Worm (Caenorhabditis elegans) whole organism, L4 larva: ENCODE measurements around the gene F26F12.2.
A peak's percentile ranks its signal among the peaks of the same experiment; 100 is the strongest.

Source experiments
- F26F4.8 ChIP-seq: fragments of 200-800 bp; sonication (Bioruptor generic); conservative IDR thresholded peaks from 2 replicates; pipeline ENCODE4 v1.3.6; 2022; ENCODE audit warnings: missing genetic modification characterization, missing compliant biosample characterization
- R02D3.7 ChIP-seq: fragments of 150-350 bp; sonication (generic microtip); optimal IDR thresholded peaks from 3 replicates; lab custom pipeline; 2014; ENCODE audit warnings: missing biosample characterization, missing genetic modification characterization
- T20F7.1 ChIP-seq: fragments of 200-800 bp; sonication (Bioruptor generic); optimal IDR thresholded peaks from 2 replicates; lab custom pipeline; 2018; ENCODE audit warnings: mild to moderate bottlenecking, missing genetic modification characterization, missing compliant biosample characterization
- Y75B8A.6 ChIP-seq: fragments of 200-800 bp; sonication (Bioruptor generic); IDR thresholded peaks from 2 replicates; pipeline ENCODE4 v1.3.6; 2022; ENCODE audit warnings: missing genetic modification reagents, missing genetic modification characterization, missing compliant biosample characterization
- ama-1 ChIP-seq: fragments of 150-350 bp; optimal IDR thresholded peaks from 2 replicates; lab custom pipeline; 2014; ENCODE audit warnings: inconsistent platforms, mixed read lengths
- arid-1 ChIP-seq: fragments of 200-800 bp; sonication (Bioruptor generic); conservative IDR thresholded peaks from 2 replicates; pipeline ENCODE4 v1.3.6; 2022; ENCODE audit warnings: missing genetic modification reagents, missing genetic modification characterization, missing compliant biosample characterization
- attf-4 ChIP-seq: sonication (generic microtip); optimal IDR thresholded peaks from 3 replicates; lab custom pipeline; 2017; ENCODE audit warnings: missing biosample characterization, missing genetic modification characterization
- ceh-20 ChIP-seq: fragments of 200-800 bp; sonication (Bioruptor generic); IDR thresholded peaks from 2 replicates; pipeline ENCODE4 v1.3.6; 2022; ENCODE audit warnings: missing genetic modification reagents, missing genetic modification characterization, missing compliant biosample characterization
- ceh-32 ChIP-seq: sonication (generic microtip); optimal IDR thresholded peaks from 2 replicates; lab custom pipeline; 2016; ENCODE audit warnings: mild to moderate bottlenecking, missing genetic modification characterization, missing compliant biosample characterization; ENCODE audit not compliant: poor library complexity
- cey-2 ChIP-seq: sonication (generic microtip); optimal IDR thresholded peaks from 3 replicates; lab custom pipeline; 2017; ENCODE audit warnings: missing genetic modification characterization, mild to moderate bottlenecking, missing compliant biosample characterization, antibody characterized with exemption, borderline replicate concordance; ENCODE audit not compliant: insufficient read depth
- dmd-9 ChIP-seq: fragments of 200-800 bp; sonication (Bioruptor generic); IDR thresholded peaks from 2 replicates; pipeline ENCODE4 v1.3.6; 2022; ENCODE audit warnings: missing genetic modification reagents, missing genetic modification characterization, missing compliant biosample characterization
- dpl-1 ChIP-seq: fragments of 150-350 bp; optimal IDR thresholded peaks from 2 replicates; lab custom pipeline; 2014; ENCODE audit warnings: missing biosample characterization, missing genetic modification reagents, missing genetic modification characterization
- egl-27 ChIP-seq: sonication (generic microtip); optimal IDR thresholded peaks from 3 replicates; lab custom pipeline; 2017; ENCODE audit warnings: missing biosample characterization, missing genetic modification reagents, missing genetic modification characterization
- egl-43 ChIP-seq: fragments of 200-800 bp; sonication (Bioruptor generic); IDR thresholded peaks from 2 replicates; pipeline ENCODE4 v1.3.6; 2022; ENCODE audit warnings: missing genetic modification reagents, missing genetic modification characterization, missing compliant biosample characterization
- fkh-10 ChIP-seq: fragments of 150-350 bp; optimal IDR thresholded peaks from 2 replicates; lab custom pipeline; 2014; ENCODE audit warnings: missing biosample characterization, missing genetic modification reagents, missing genetic modification characterization
- fos-1 ChIP-seq: fragments of 150-350 bp; optimal IDR thresholded peaks from 2 replicates; lab custom pipeline; 2014; ENCODE audit warnings: missing biosample characterization, missing genetic modification characterization
- hif-1 ChIP-seq, 2 experiments: sonication (generic microtip); optimal IDR thresholded peaks; 2 replicates each; lab custom pipeline; 2016 to 2017; ENCODE audit warnings: missing compliant biosample characterization in 2 of 2, missing genetic modification characterization in 2 of 2, missing genetic modification reagents in 2 of 2, missing genotype in 2 of 2, mild to moderate bottlenecking in 1 of 2
- hlh-11 ChIP-seq: fragments of 200-800 bp; sonication (Bioruptor generic); optimal IDR thresholded peaks from 2 replicates; lab custom pipeline; 2018; ENCODE audit warnings: mild to moderate bottlenecking, missing genetic modification characterization, missing compliant biosample characterization
- hlh-30 ChIP-seq: sonication (generic microtip); optimal IDR thresholded peaks from 2 replicates; lab custom pipeline; 2017; ENCODE audit warnings: antibody characterized with exemption, mild to moderate bottlenecking, missing genetic modification characterization, missing compliant biosample characterization; ENCODE audit not compliant: insufficient read depth
- lin-1 ChIP-seq: fragments of 200-800 bp; sonication (Bioruptor generic); IDR thresholded peaks from 2 replicates; pipeline ENCODE4 v1.3.6; 2022; ENCODE audit warnings: missing genetic modification reagents, missing genetic modification characterization, missing compliant biosample characterization
- lin-13 ChIP-seq: fragments of 150-350 bp; optimal IDR thresholded peaks from 2 replicates; lab custom pipeline; 2014; ENCODE audit warnings: missing biosample characterization, missing genetic modification reagents, missing genetic modification characterization
- lin-15B ChIP-seq: fragments of 150-350 bp; sonication (generic microtip); optimal IDR thresholded peaks from 3 replicates; lab custom pipeline; 2014; ENCODE audit warnings: missing biosample characterization, missing genetic modification characterization
- lin-29 ChIP-seq: fragments of 200-800 bp; sonication (Bioruptor generic); IDR thresholded peaks from 2 replicates; pipeline ENCODE4 v1.3.6; 2022; ENCODE audit warnings: missing genetic modification reagents, missing genetic modification characterization, missing compliant biosample characterization
- lin-38 ChIP-seq: fragments of 200-800 bp; sonication (Bioruptor generic); IDR thresholded peaks from 2 replicates; pipeline ENCODE4 v1.3.6; 2022; ENCODE audit warnings: missing genetic modification reagents, missing genetic modification characterization, missing compliant biosample characterization
- lin-39 ChIP-seq: fragments of 150-350 bp; optimal IDR thresholded peaks from 2 replicates; lab custom pipeline; 2014; ENCODE audit warnings: missing biosample characterization, missing genetic modification reagents, missing genetic modification characterization
- lir-3 ChIP-seq: sonication (generic microtip); optimal IDR thresholded peaks from 2 replicates; lab custom pipeline; 2016; ENCODE audit warnings: mild to moderate bottlenecking, missing genetic modification characterization, missing compliant biosample characterization
- madf-9 ChIP-seq: fragments of 200-800 bp; sonication (Bioruptor generic); conservative IDR thresholded peaks from 2 replicates; pipeline ENCODE4 v1.3.6; 2022; ENCODE audit warnings: missing genetic modification reagents, missing genetic modification characterization, missing compliant biosample characterization
- mdl-1 ChIP-seq, 2 experiments: fragments of 150-350 bp in 1 of 2; sonication (generic microtip) in 1 of 2; optimal IDR thresholded peaks; 2 replicates each; lab custom pipeline; 2014 to 2017; ENCODE audit warnings: missing biosample characterization in 2 of 2, missing genetic modification characterization in 2 of 2
- mdt-29 ChIP-seq: fragments of 200-800 bp; sonication (Bioruptor generic); IDR thresholded peaks from 2 replicates; pipeline ENCODE4 v1.3.6; 2022; ENCODE audit warnings: missing genetic modification reagents, missing genetic modification characterization, missing compliant biosample characterization
- mxl-2 ChIP-seq: fragments of 200-800 bp; sonication (Bioruptor generic); conservative IDR thresholded peaks from 2 replicates; pipeline ENCODE4 v1.3.6; 2022; ENCODE audit warnings: missing genetic modification reagents, missing genetic modification characterization, missing compliant biosample characterization
- mxl-3 ChIP-seq: fragments of 200-800 bp; sonication (Bioruptor generic); optimal IDR thresholded peaks from 2 replicates; lab custom pipeline; 2018; ENCODE audit warnings: mild to moderate bottlenecking, missing genetic modification characterization, missing compliant biosample characterization
- nhr-10 ChIP-seq: fragments of 150-350 bp; optimal IDR thresholded peaks from 2 replicates; lab custom pipeline; 2014; ENCODE audit warnings: missing biosample characterization, missing genetic modification characterization
- nhr-102 ChIP-seq: sonication (generic microtip); optimal IDR thresholded peaks from 2 replicates; lab custom pipeline; 2016; ENCODE audit warnings: mild to moderate bottlenecking, missing genetic modification characterization, moderate library complexity, missing compliant biosample characterization
- nhr-11 ChIP-seq: fragments of 150-350 bp; optimal IDR thresholded peaks from 2 replicates; lab custom pipeline; 2014; ENCODE audit warnings: missing biosample characterization, missing genetic modification characterization
- nhr-25 ChIP-seq: sonication (generic microtip); optimal IDR thresholded peaks from 2 replicates; lab custom pipeline; 2017; ENCODE audit warnings: missing genetic modification characterization, mild to moderate bottlenecking, missing compliant biosample characterization, antibody characterized with exemption, moderate library complexity, borderline replicate concordance; ENCODE audit not compliant: insufficient read depth
- nhr-41 ChIP-seq: fragments of 200-800 bp; sonication (Bioruptor generic); IDR thresholded peaks from 2 replicates; pipeline ENCODE4 v1.3.6; 2022; ENCODE audit warnings: missing genetic modification reagents, missing genetic modification characterization, missing compliant biosample characterization
- nhr-42 ChIP-seq: fragments of 200-800 bp; sonication (Bioruptor generic); IDR thresholded peaks from 2 replicates; pipeline ENCODE4 v1.3.6; 2022; ENCODE audit warnings: missing genetic modification characterization, missing compliant biosample characterization
- nhr-48 ChIP-seq: sonication (generic microtip); optimal IDR thresholded peaks from 2 replicates; lab custom pipeline; 2016; ENCODE audit warnings: mild to moderate bottlenecking, missing genetic modification characterization, missing compliant biosample characterization
- nhr-76 ChIP-seq: fragments of 150-350 bp; optimal IDR thresholded peaks from 2 replicates; lab custom pipeline; 2014; ENCODE audit warnings: missing biosample characterization, missing genetic modification characterization
- pha-4 ChIP-seq, 2 experiments: fragments of 150-350 bp in 1 of 2; fragments of 200-800 bp in 1 of 2; sonication (Bioruptor generic) in 1 of 2; IDR thresholded peaks in 1 of 2; optimal IDR thresholded peaks in 1 of 2; 2 replicates each; pipeline versions ENCODE4 v1.3.6 to Lab custom; 2014 to 2022; ENCODE audit warnings: missing genetic modification characterization in 2 of 2, missing genetic modification reagents in 2 of 2, missing biosample characterization in 1 of 2, missing compliant biosample characterization in 1 of 2
- php-3 ChIP-seq: fragments of 200-800 bp; sonication (Bioruptor generic); IDR thresholded peaks from 2 replicates; pipeline ENCODE4 v1.3.6; 2022; ENCODE audit warnings: missing genetic modification reagents, missing genetic modification characterization, missing compliant biosample characterization
- set-16 ChIP-seq: fragments of 200-800 bp; sonication (Bioruptor generic); IDR thresholded peaks from 2 replicates; pipeline ENCODE4 v1.3.6; 2022; ENCODE audit warnings: missing genetic modification reagents, missing genetic modification characterization, missing compliant biosample characterization
- spr-3 ChIP-seq: fragments of 200-800 bp; sonication (Bioruptor generic); optimal IDR thresholded peaks from 2 replicates; lab custom pipeline; 2018; ENCODE audit warnings: mild to moderate bottlenecking, missing genetic modification characterization, missing compliant biosample characterization
- unc-130 ChIP-seq: sonication (generic microtip); optimal IDR thresholded peaks from 2 replicates; lab custom pipeline; 2016; ENCODE audit warnings: missing genetic modification reagents, missing genetic modification characterization, missing compliant biosample characterization
- unc-39 ChIP-seq: sonication (generic microtip); optimal IDR thresholded peaks from 2 replicates; lab custom pipeline; 2017; ENCODE audit warnings: missing biosample characterization, missing genetic modification characterization
- vab-7 ChIP-seq: fragments of 200-800 bp; sonication (Bioruptor generic); IDR thresholded peaks from 2 replicates; pipeline ENCODE4 v1.3.6; 2022; ENCODE audit warnings: missing genetic modification reagents, missing genetic modification characterization, missing compliant biosample characterization
- zip-11 ChIP-seq: fragments of 200-800 bp; sonication (Bioruptor generic); IDR thresholded peaks from 2 replicates; pipeline ENCODE4 v1.3.6; 2022; ENCODE audit warnings: missing genetic modification characterization, missing compliant biosample characterization
- ztf-11 ChIP-seq: fragments of 150-350 bp; optimal IDR thresholded peaks from 2 replicates; lab custom pipeline; 2014; ENCODE audit warnings: missing biosample characterization, missing genetic modification characterization

Gene F26F12.2

DNA sequence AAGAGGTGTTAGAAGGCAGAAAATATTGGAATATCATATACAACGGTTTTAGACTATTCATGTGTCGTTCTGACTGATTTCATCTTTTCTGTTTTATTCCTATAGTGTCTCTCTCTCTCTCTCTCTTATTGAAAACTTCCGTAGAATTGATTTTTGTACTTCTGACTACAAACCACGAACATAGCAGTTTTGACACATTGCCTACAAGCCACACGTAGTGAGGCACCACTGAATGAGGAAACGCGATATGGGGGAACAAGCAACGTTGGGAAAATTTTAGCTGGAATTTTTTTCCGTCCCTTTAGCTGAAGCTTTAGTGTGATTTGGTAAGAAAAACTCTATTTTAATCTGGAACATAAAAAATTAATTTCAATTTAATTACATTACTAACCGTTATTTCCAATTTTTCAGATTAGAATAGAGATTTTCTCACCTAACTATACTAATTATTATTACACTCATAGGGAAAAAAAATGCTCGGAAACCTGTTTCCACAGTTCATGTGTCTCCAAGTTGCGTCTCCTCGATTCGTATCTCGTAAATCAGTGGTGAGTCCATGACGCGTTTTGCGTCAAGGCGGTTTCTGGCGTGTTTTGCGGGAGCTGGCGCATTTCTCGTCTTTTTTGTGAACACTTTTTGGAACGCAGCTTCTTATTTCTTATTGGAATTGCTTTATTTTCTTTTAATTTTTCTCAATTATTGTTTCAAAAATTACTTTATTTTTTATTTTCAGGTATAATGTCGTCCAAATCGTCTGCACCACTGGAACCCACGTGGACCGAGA lies 47.7 kb downstream of the F26F12.2 start, which contains the start of the genes nhr-142 and F44E7.9 (continued):
- TF ChIP-seq lin-39 (no peak), Y75B8A.6 (GFP tag; lab: Robert Waterston, UW) (no peak), lin-38 (GFP tag; lab: Robert Waterston, UW) (peak; percentile 87), hif-1 (tag; optimal IDR thresholded peaks at IDR 0.05; lab: Kevin White, UChicago) (peak; percentile 4 to 87), F26F4.8 (GFP tag; lab: Robert Waterston, UW) (no peak), nhr-10 (tag; lab: Kevin White, UChicago) (no peak), nhr-48 (tag; lab: Kevin White, UChicago) (peak; percentile 71), set-16 (GFP tag; lab: Robert Waterston, UW) (no peak), lin-1 (GFP tag; lab: Robert Waterston, UW) (0 out of 2 replicates have a peak, but pooled peaks have one; percentile 41), mdt-29 (GFP tag; lab: Robert Waterston, UW) (no peak), dmd-9 (GFP tag; lab: Robert Waterston, UW) (peak; percentile 70; the same call in 1 of the 2 replicates), vab-7 (GFP tag; lab: Robert Waterston, UW) (peak; percentile 44; the same call in 1 of the 2 replicates), hlh-30 (tag; lab: Kevin White, UChicago) (peak; percentile 59), cey-2 (tag; lab: Kevin White, UChicago) (no peak), nhr-76 (tag; lab: Kevin White, UChicago) (no peak), pha-4 (GFP tag; IDR thresholded peaks at IDR 0.05; lab: Robert Waterston, UW) (peak; percentile 71), pha-4 (tag; optimal IDR thresholded peaks at IDR 0.05; lab: Kevin White, UChicago) (no peak), spr-3 (peak; percentile 70), R02D3.7 (tag; lab: Kevin White, UChicago) (no peak), unc-39 (tag; lab: Kevin White, UChicago) (no peak), lin-15B (tag; lab: Kevin White, UChicago) (no peak), php-3 (GFP tag; lab: Robert Waterston, UW) (no peak), nhr-25 (tag; lab: Kevin White, UChicago) (no peak), unc-130 (peak; percentile 75), fos-1 (tag; lab: Kevin White, UChicago) (no peak), lin-29 (0 out of 2 replicates have a peak, but pooled peaks have one; percentile 52), dpl-1 (GFP tag; lab: Kevin White, UChicago) (peak; percentile 83), nhr-42 (GFP tag; lab: Robert Waterston, UW) (peak; percentile 34; the same call in 1 of the 2 replicates), nhr-11 (tag; lab: Kevin White, UChicago) (peak; percentile 82), nhr-102 (tag; lab: Kevin White, UChicago) (peak; percentile 92), ama-1 (lab: Kevin White, UChicago) (no peak), egl-27 (tag; lab: Kevin White, UChicago) (no peak), ztf-11 (tag; lab: Kevin White, UChicago) (no peak), arid-1 (peak; percentile 76), egl-43 (GFP tag; lab: Robert Waterston, UW) (0 out of 2 replicates have a peak, but pooled peaks have one; percentile 12), nhr-41 (GFP tag; lab: Robert Waterston, UW) (no peak), lir-3 (peak; percentile 2), hlh-11 (peak; percentile 80), lin-13 (GFP tag; lab: Kevin White, UChicago) (peak; percentile 80), mxl-3 (GFP tag; lab: Kevin White, UChicago) (no peak), attf-4 (tag; lab: Kevin White, UChicago) (no peak), fkh-10 (peak; percentile 4), ceh-32 (tag; lab: Kevin White, UChicago) (no peak), zip-11 (GFP tag; lab: Robert Waterston, UW) (no peak), T20F7.1 (GFP tag; lab: Kevin White, UChicago) (peak; percentile 83), mdl-1 (tag; optimal IDR thresholded peaks at IDR 0.05; lab: Kevin White, UChicago) (peak in 1 of 2 experiments; percentile 32), madf-9 (GFP tag; lab: Robert Waterston, UW) (peak; percentile 66), mxl-2 (GFP tag; lab: Robert Waterston, UW) (0 out of 2 replicates have a peak, but pooled peaks have one; percentile 31), ceh-20 (GFP tag; lab: Robert Waterston, UW) (peak; percentile 78)
